Fruit fly (Drosophila melanogaster) whole organism, embryonic: ENCODE results near the gene IscU.
A peak's percentile ranks its signal among the peaks of the same experiment; 100 is the strongest.

ENCODE experiments used
- Atf-2 ChIP-seq: fragments of 200-800 bp; sonication (Bioruptor generic); optimal IDR thresholded peaks from 2 replicates; lab custom pipeline; 2016; ENCODE audit warnings: missing biosample characterization, missing genetic modification characterization
- CG11695 ChIP-seq: fragments of 200-800 bp; sonication (Bioruptor generic); IDR thresholded peaks from 3 replicates; pipeline ENCODE4 v1.3.6; 2022; ENCODE audit warnings: missing biosample characterization, missing genetic modification characterization
- CG11696 ChIP-seq: fragments of 200-800 bp; sonication (Bioruptor generic); IDR thresholded peaks from 2 replicates; pipeline ENCODE4 v1.3.6; 2022; ENCODE audit warnings: missing biosample characterization, missing genetic modification characterization
- CG12155 ChIP-seq: fragments of 200-800 bp; sonication (Bioruptor generic); optimal IDR thresholded peaks from 3 replicates; lab custom pipeline; 2016; ENCODE audit warnings: missing biosample characterization, missing genetic modification characterization
- CG12391 ChIP-seq: fragments of 200-800 bp; sonication (Bioruptor generic); optimal IDR thresholded peaks from 3 replicates; lab custom pipeline; 2018; ENCODE audit warnings: missing biosample characterization, mild to moderate bottlenecking, missing genetic modification characterization, moderate library complexity
- CG13424 ChIP-seq: fragments of 200-800 bp; sonication (Bioruptor generic); optimal IDR thresholded peaks from 2 replicates; lab custom pipeline; 2019; ENCODE audit warnings: missing biosample characterization, mild to moderate bottlenecking, missing genetic modification characterization, moderate library complexity
- CG14965 ChIP-seq: fragments of 200-800 bp; sonication (Bioruptor generic); optimal IDR thresholded peaks from 2 replicates; lab custom pipeline; 2016; ENCODE audit warnings: missing biosample characterization, missing genetic modification characterization, borderline replicate concordance
- CG16813 ChIP-seq: fragments of 200-800 bp; sonication (Bioruptor generic); IDR thresholded peaks from 3 replicates; pipeline ENCODE4 v1.3.6; 2022; ENCODE audit warnings: missing biosample characterization, missing genetic modification characterization; ENCODE audit not compliant: partially characterized antibody
- CG2202 ChIP-seq: fragments of 200-800 bp; sonication (Bioruptor generic); optimal IDR thresholded peaks from 2 replicates; lab custom pipeline; 2018; ENCODE audit warnings: missing biosample characterization, mild to moderate bottlenecking, missing genetic modification characterization
- CG30020 ChIP-seq: fragments of 200-800 bp; optimal IDR thresholded peaks from 2 replicates; lab custom pipeline; 2019; ENCODE audit warnings: missing biosample characterization, mild to moderate bottlenecking, missing genetic modification characterization, moderate library complexity
- CG32772 ChIP-seq: fragments of 200-800 bp; sonication (Bioruptor generic); IDR thresholded peaks from 2 replicates; pipeline ENCODE4 v1.3.6; 2022; ENCODE audit warnings: missing biosample characterization, missing genetic modification characterization
- CG3726 ChIP-seq: fragments of 200-800 bp; sonication (Bioruptor generic); IDR thresholded peaks from 3 replicates; pipeline ENCODE4, ENCODE4 v1.3.6; 2022; ENCODE audit warnings: missing biosample characterization, missing genetic modification characterization
- CG4820 ChIP-seq: fragments of 200-800 bp; sonication (Bioruptor generic); optimal IDR thresholded peaks from 3 replicates; lab custom pipeline; 2016; ENCODE audit warnings: missing biosample characterization, missing genetic modification characterization
- CG6175 ChIP-seq: fragments of 200-800 bp; sonication (Bioruptor generic); IDR thresholded peaks from 3 replicates; pipeline ENCODE4 v1.3.6; 2022; ENCODE audit warnings: missing biosample characterization, missing genetic modification characterization
- CG8089 ChIP-seq: fragments of 200-800 bp; sonication (Bioruptor generic); optimal IDR thresholded peaks from 3 replicates; lab custom pipeline; 2016; ENCODE audit warnings: missing biosample characterization, missing genetic modification characterization
- CG8290 ChIP-seq, 3 experiments: fragments of 200-800 bp; sonication (Bioruptor generic); optimal IDR thresholded peaks; 2 replicates each; lab custom pipeline; 2016 to 2019; ENCODE audit warnings: missing biosample characterization in 3 of 3, missing genetic modification characterization in 3 of 3, mild to moderate bottlenecking in 2 of 3, moderate library complexity in 1 of 3
- CG9437 ChIP-seq: fragments of 200-800 bp; sonication (Bioruptor generic); optimal IDR thresholded peaks from 2 replicates; lab custom pipeline; 2018; ENCODE audit warnings: missing biosample characterization, mild to moderate bottlenecking, missing genetic modification characterization
- CG9932 ChIP-seq: fragments of 200-800 bp; sonication (Bioruptor generic); IDR thresholded peaks from 2 replicates; pipeline ENCODE4 v1.3.6; 2022; ENCODE audit warnings: missing biosample characterization, missing genetic modification characterization
- D19B ChIP-seq: fragments of 200-800 bp; sonication (Bioruptor generic); optimal IDR thresholded peaks from 2 replicates; lab custom pipeline; 2017; ENCODE audit warnings: missing biosample characterization, mild to moderate bottlenecking, missing genetic modification characterization
- Dref ChIP-seq: fragments of 200-800 bp; sonication (Bioruptor generic); IDR thresholded peaks from 2 replicates; pipeline ENCODE4 v1.3.6; 2022; ENCODE audit warnings: missing biosample characterization, missing genetic modification characterization
- E2f1 ChIP-seq: fragments of 200-800 bp; sonication (Bioruptor generic); IDR thresholded peaks from 2 replicates; pipeline ENCODE4 v1.3.6; 2022; ENCODE audit warnings: missing biosample characterization, missing genetic modification characterization
- Eip74EF ChIP-seq, 2 experiments: fragments of 200-800 bp in 1 of 2; fragments of >200 bp in 1 of 2; sonication (Bioruptor generic) in 1 of 2; optimal IDR thresholded peaks; 2 replicates each; lab custom pipeline; 2017 to 2019; ENCODE audit warnings: missing biosample characterization in 2 of 2, missing genetic modification characterization in 2 of 2, mild to moderate bottlenecking in 1 of 2, moderate library complexity in 1 of 2
- Fer3 ChIP-seq: fragments of 200-800 bp; sonication (Bioruptor generic); optimal IDR thresholded peaks from 2 replicates; lab custom pipeline; 2018; ENCODE audit warnings: missing biosample characterization, mild to moderate bottlenecking, missing genetic modification characterization, moderate library complexity
- Hr78 ChIP-seq, 2 experiments: fragments of 200-800 bp in 1 of 2; fragments of >200 bp in 1 of 2; sonication (Bioruptor generic) in 1 of 2; optimal IDR thresholded peaks; 2 replicates each; lab custom pipeline; 2017 to 2019; ENCODE audit warnings: missing biosample characterization in 2 of 2, missing genetic modification characterization in 2 of 2, mild to moderate bottlenecking in 1 of 2, moderate library complexity in 1 of 2
- MBD-R2 ChIP-seq: fragments of 200-800 bp; sonication (Bioruptor generic); IDR thresholded peaks from 2 replicates; pipeline ENCODE4 v1.3.6; 2022; ENCODE audit warnings: missing biosample characterization, missing genetic modification characterization
- Oaz ChIP-seq: fragments of 200-800 bp; sonication (Bioruptor generic); IDR thresholded peaks from 2 replicates; pipeline ENCODE4 v1.3.6; 2022; ENCODE audit warnings: missing biosample characterization, missing genetic modification characterization
- Rx ChIP-seq: fragments of 200-800 bp; sonication (Bioruptor generic); IDR thresholded peaks from 2 replicates; pipeline ENCODE4 v1.3.6; 2022; ENCODE audit warnings: missing biosample characterization, missing genetic modification characterization
- Stat92E ChIP-seq, 3 experiments: fragments of >200 bp in 2 of 3; fragments of 200-800 bp in 1 of 3; sonication (Bioruptor generic) in 1 of 3; optimal IDR thresholded peaks; 2 replicates each; lab custom pipeline; 2017 to 2019; ENCODE audit warnings: missing biosample characterization in 3 of 3, missing genetic modification characterization in 3 of 3, mild to moderate bottlenecking in 1 of 3, moderate library complexity in 1 of 3
- Taf1 ChIP-seq: fragments of 200-800 bp; sonication (Bioruptor generic); IDR thresholded peaks from 2 replicates; pipeline ENCODE4 v1.3.6; 2022; ENCODE audit warnings: missing biosample characterization, missing genetic modification characterization
- ab ChIP-seq: fragments of 200-800 bp; sonication (Bioruptor generic); optimal IDR thresholded peaks from 2 replicates; lab custom pipeline; 2016; ENCODE audit warnings: missing biosample characterization, missing genetic modification characterization
- abd-A ChIP-seq: fragments of 200-800 bp; sonication (Bioruptor generic); optimal IDR thresholded peaks from 3 replicates; lab custom pipeline; 2019; ENCODE audit warnings: missing biosample characterization, mild to moderate bottlenecking, missing genetic modification characterization, moderate library complexity
- amos ChIP-seq: fragments of 200-800 bp; sonication (Bioruptor generic); IDR thresholded peaks from 2 replicates; pipeline ENCODE4 v1.3.6; 2022; ENCODE audit warnings: missing biosample characterization, missing genetic modification characterization; ENCODE audit not compliant: partially characterized antibody
- gro ChIP-seq: fragments of 200-800 bp; sonication (Bioruptor generic); optimal IDR thresholded peaks from 2 replicates; lab custom pipeline; 2016; ENCODE audit warnings: missing biosample characterization, missing genetic modification characterization
- jumu ChIP-seq: fragments of 200-800 bp; sonication (Bioruptor generic); optimal IDR thresholded peaks from 3 replicates; lab custom pipeline; 2016; ENCODE audit warnings: missing biosample characterization, missing genetic modification characterization
- kay ChIP-seq: fragments of 200-800 bp; sonication (Bioruptor generic); optimal IDR thresholded peaks from 2 replicates; lab custom pipeline; 2016; ENCODE audit warnings: missing biosample characterization, missing genetic modification characterization
- knrl ChIP-seq: fragments of 200-800 bp; sonication (Bioruptor generic); IDR thresholded peaks from 3 replicates; pipeline ENCODE4 v1.3.6; 2022; ENCODE audit warnings: missing biosample characterization, missing genetic modification characterization; ENCODE audit not compliant: partially characterized antibody
- peb ChIP-seq: fragments of 200-800 bp; sonication (Bioruptor generic); IDR thresholded peaks from 2 replicates; pipeline ENCODE4 v1.3.6; 2022; ENCODE audit warnings: missing biosample characterization, missing genetic modification characterization
- pfk ChIP-seq: fragments of 200-800 bp; sonication (Bioruptor generic); optimal IDR thresholded peaks from 2 replicates; lab custom pipeline; 2018; ENCODE audit warnings: missing biosample characterization, mild to moderate bottlenecking, missing genetic modification characterization, moderate library complexity
- ro ChIP-seq: fragments of 200-800 bp; sonication (Bioruptor generic); IDR thresholded peaks from 2 replicates; pipeline ENCODE4 v1.3.6; 2022; ENCODE audit warnings: missing biosample characterization, missing genetic modification characterization
- seq ChIP-seq: fragments of 200-800 bp; sonication (Bioruptor generic); IDR thresholded peaks from 2 replicates; pipeline ENCODE4 v1.3.6; 2022; ENCODE audit warnings: missing biosample characterization, missing genetic modification characterization
- sisA ChIP-seq: fragments of 200-800 bp; sonication (Bioruptor generic); IDR thresholded peaks from 2 replicates; pipeline ENCODE4 v1.3.6; 2022; ENCODE audit warnings: missing biosample characterization, missing genetic modification characterization
- sna ChIP-seq: fragments of 200-800 bp; sonication (Bioruptor generic); IDR thresholded peaks from 2 replicates; pipeline ENCODE4 v1.3.6; 2022; ENCODE audit warnings: missing biosample characterization, missing genetic modification characterization; ENCODE audit not compliant: partially characterized antibody
- so ChIP-seq: fragments of 200-800 bp; sonication (Bioruptor generic); IDR thresholded peaks from 3 replicates; pipeline ENCODE4 v1.3.6; 2022; ENCODE audit warnings: missing biosample characterization, missing genetic modification characterization
- sob ChIP-seq: fragments of 200-800 bp; sonication (Bioruptor generic); IDR thresholded peaks from 2 replicates; pipeline ENCODE4 v1.3.6; 2022; ENCODE audit warnings: missing biosample characterization, missing genetic modification characterization
- sr ChIP-seq: fragments of 200-800 bp; sonication (Bioruptor generic); IDR thresholded peaks from 3 replicates; pipeline ENCODE4 v1.3.6; 2022; ENCODE audit warnings: missing biosample characterization, missing genetic modification characterization
- tap ChIP-seq: fragments of 200-800 bp; optimal IDR thresholded peaks from 3 replicates; lab custom pipeline; 2019; ENCODE audit warnings: missing biosample characterization, mild to moderate bottlenecking, missing genetic modification characterization, moderate library complexity
- usp ChIP-seq: fragments of >200 bp; optimal IDR thresholded peaks from 2 replicates; lab custom pipeline; 2017; ENCODE audit warnings: missing biosample characterization, missing genetic modification characterization
- zfh1 ChIP-seq: fragments of 200-800 bp; sonication (Bioruptor generic); IDR thresholded peaks from 3 replicates; pipeline ENCODE4 v1.3.6; 2022; ENCODE audit warnings: missing biosample characterization, missing genetic modification characterization

The IscU gene

DNA sequence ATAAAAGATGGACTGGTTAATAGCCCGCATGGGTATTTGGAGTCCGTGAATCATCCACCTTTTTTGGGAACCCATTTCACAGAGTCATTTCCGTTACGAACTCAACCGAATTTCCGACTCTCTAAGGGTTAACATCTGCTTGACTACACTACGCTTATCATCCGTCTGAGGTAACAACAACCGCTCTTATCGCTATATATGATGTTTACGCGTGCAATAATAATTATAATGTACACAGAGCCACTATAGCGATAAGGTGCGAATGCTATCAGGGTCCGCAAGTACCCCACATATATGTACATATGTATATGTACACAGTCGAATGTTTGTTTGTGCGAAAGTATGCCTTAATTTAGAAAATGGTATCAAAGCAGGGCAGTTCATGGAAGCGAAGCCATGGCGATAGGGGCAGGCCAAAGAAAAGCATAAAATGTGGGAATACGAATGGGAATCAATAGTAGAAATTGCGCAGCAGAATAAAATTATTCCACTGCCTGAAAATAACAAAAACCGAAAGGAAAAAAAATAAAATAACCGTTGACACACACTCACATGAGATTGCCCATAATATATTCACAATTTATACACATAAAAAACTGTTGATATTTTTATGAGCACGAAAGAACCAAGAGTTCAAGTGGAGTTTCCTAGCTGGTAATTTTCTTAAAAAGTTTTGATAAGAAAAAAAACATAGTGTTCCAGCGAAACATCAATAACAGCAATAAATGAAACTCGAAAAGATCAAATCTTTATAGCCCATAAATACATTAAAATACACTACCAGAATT is 13.4 kb downstream of the IscU start (continued):
- TF ChIP-seq CG13424 (tag; lab: Kevin White, UChicago) (peak; percentile 85), tap (tag; lab: Kevin White, UChicago) (peak; percentile 82), peb (peak; percentile 43; the same call in 1 of the 2 replicates), pfk (GFP tag; lab: Kevin White, UChicago) (peak; percentile 87), CG9932 (GFP tag; lab: Robert Waterston, UW) (no peak), CG30020 (tag; lab: Kevin White, UChicago) (no peak), Atf-2 (GFP tag; lab: Kevin White, UChicago) (peak; percentile 52), so (GFP tag; lab: Robert Waterston, UW) (peak; percentile 89), knrl (GFP tag; lab: Robert Waterston, UW) (no peak), sob (GFP tag; lab: Robert Waterston, UW) (peak; percentile 83), sna (GFP tag; lab: Robert Waterston, UW) (no peak), CG9437 (GFP tag; lab: Kevin White, UChicago) (peak; percentile 34), CG12155 (GFP tag; lab: Kevin White, UChicago) (no peak), Taf1 (GFP tag; lab: Robert Waterston, UW) (0 out of 2 replicates have a peak, but pooled peaks have one; percentile 44), Oaz (GFP tag; lab: Robert Waterston, UW) (no peak), zfh1 (peak; percentile 66), CG4820 (GFP tag; lab: Kevin White, UChicago) (peak; percentile 50), Eip74EF (GFP tag; optimal IDR thresholded peaks at IDR 0.05; lab: Kevin White, UChicago) (peak in 1 of 2 experiments; percentile 65), seq (GFP tag; lab: Robert Waterston, UW) (peak; percentile 90), ro (no peak), sr (GFP tag; lab: Robert Waterston, UW) (peak; percentile 79), CG12391 (tag; lab: Kevin White, UChicago) (peak; percentile 53), CG11695 (GFP tag; lab: Robert Waterston, UW) (peak; percentile 26; the same call in 1 of the 3 replicates), CG8290 (GFP tag; optimal IDR thresholded peaks at IDR 0.05; lab: Kevin White, UChicago) (peak; percentile 62), CG8290 (tag; optimal IDR thresholded peaks at IDR 0.05; lab: Kevin White, UChicago) (peak; percentile 95 to 98), usp (GFP tag; lab: Kevin White, UChicago) (no peak), E2f1 (GFP tag; lab: Robert Waterston, UW) (peak; percentile 49; the same call in 1 of the 2 replicates), sisA (GFP tag; lab: Robert Waterston, UW) (no peak), CG2202 (peak; percentile 90), CG16813 (GFP tag; lab: Robert Waterston, UW) (no peak), Hr78 (GFP tag; optimal IDR thresholded peaks at IDR 0.05; lab: Kevin White, UChicago) (peak in 1 of 2 experiments; percentile 53), ab (no peak), CG8089 (peak; percentile 83), CG32772 (GFP tag; lab: Robert Waterston, UW) (peak; percentile 60), MBD-R2 (GFP tag; lab: Robert Waterston, UW) (peak; percentile 47; the same call in 1 of the 2 replicates), D19B (no peak), amos (GFP tag; lab: Robert Waterston, UW) (no peak; the same call in 1 of the 2 replicates), Stat92E (GFP tag; optimal IDR thresholded peaks at IDR 0.05; lab: Kevin White, UChicago) (no peak), gro (GFP tag; lab: Kevin White, UChicago) (peak; percentile 88), jumu (GFP tag; lab: Kevin White, UChicago) (peak; percentile 38), CG3726 (GFP tag; lab: Robert Waterston, UW) (peak; percentile 31; the same call in 1 of the 3 replicates), kay (GFP tag; lab: Kevin White, UChicago) (peak; percentile 43), abd-A (tag; lab: Kevin White, UChicago) (peak; percentile 80), Rx (GFP tag; lab: Robert Waterston, UW) (peak; percentile 66), Fer3 (peak; percentile 82), CG11696 (GFP tag; lab: Robert Waterston, UW) (peak; percentile 73), CG14965 (GFP tag; lab: Kevin White, UChicago) (peak; percentile 67), Dref (no peak; the same call in 1 of the 2 replicates), CG6175 (0 out of 3 replicates have a peak, but pooled peaks have one; percentile 7)
